Worm (Caenorhabditis elegans): ENCODE results near the gene nlp-14.

ce11 chrX:8931647-8932046, 12.4 kb upstream of the nlp-14 start:
- TF ChIP-seq skn-1 (tag; optimal IDR thresholded peaks at IDR 0.05): no peak
- TF ChIP-seq dpl-1 (GFP tag; optimal IDR thresholded peaks at IDR 0.05): no peak
- no peak for TF ChIP-seq unc-130 (GFP tag; optimal IDR thresholded peaks at IDR 0.05)
- no peak for TF ChIP-seq nhr-11 (tag; optimal IDR thresholded peaks at IDR 0.05)
- no peak for TF ChIP-seq ztf-11 (tag; optimal IDR thresholded peaks at IDR 0.05)
- TF ChIP-seq lir-3 (tag; optimal IDR thresholded peaks at IDR 0.05): no peak
- no peak for TF ChIP-seq pha-4 (GFP tag; IDR thresholded peaks at IDR 0.05)
- no peak for TF ChIP-seq pha-4 (tag; optimal IDR thresholded peaks at IDR 0.05)
- no peak for TF ChIP-seq nhr-237 (tag; optimal IDR thresholded peaks at IDR 0.05)
- no peak for TF ChIP-seq nhr-102 (tag; optimal IDR thresholded peaks at IDR 0.05)
- TF ChIP-seq T26A8.4 (GFP tag; IDR thresholded peaks at IDR 0.05): no peak
